Worm (Caenorhabditis elegans): ENCODE results near the gene srj-19.
"Not testable (repeated sequence)": the region's sequence is repeated elsewhere in the genome, so short reads cannot be mapped to it uniquely, and the experiment has no call there.

DNA sequence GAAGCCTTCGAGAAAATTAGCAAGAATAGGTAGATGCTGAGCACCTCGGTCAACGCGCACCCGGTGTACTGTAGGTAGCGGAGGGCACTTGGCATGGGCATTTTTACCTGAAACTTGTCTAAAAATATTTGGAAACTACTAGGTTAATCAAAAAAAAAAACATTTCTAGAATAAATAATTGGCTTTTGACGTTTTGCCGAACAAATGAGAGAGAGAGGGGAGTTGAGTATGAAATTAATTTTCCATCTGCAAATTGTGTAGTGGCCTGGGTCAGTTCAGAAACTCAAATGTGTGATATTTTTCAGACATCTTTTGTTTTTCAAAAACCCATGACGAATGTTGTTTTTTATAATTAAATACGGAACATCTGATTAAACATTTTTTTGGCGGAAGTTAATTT lies 34.2 kb downstream of the srj-19 start, which contains the start of gene Y45G12C.10:
- TF ChIP-seq ceh-82 (tag; optimal IDR thresholded peaks at IDR 0.05); snpc-4 (tag; optimal IDR thresholded peaks at IDR 0.05); ztf-4 (tag; optimal IDR thresholded peaks at IDR 0.05); nhr-11 (tag; optimal IDR thresholded peaks at IDR 0.05); lir-3 (tag; optimal IDR thresholded peaks at IDR 0.05; ENCODE audit: poor library complexity): not testable (repeated sequence)

All from whole organism, L1 larva.